Fruit fly (Drosophila melanogaster): ENCODE data around the gene Sdr.

Gene Sdr

DNA sequence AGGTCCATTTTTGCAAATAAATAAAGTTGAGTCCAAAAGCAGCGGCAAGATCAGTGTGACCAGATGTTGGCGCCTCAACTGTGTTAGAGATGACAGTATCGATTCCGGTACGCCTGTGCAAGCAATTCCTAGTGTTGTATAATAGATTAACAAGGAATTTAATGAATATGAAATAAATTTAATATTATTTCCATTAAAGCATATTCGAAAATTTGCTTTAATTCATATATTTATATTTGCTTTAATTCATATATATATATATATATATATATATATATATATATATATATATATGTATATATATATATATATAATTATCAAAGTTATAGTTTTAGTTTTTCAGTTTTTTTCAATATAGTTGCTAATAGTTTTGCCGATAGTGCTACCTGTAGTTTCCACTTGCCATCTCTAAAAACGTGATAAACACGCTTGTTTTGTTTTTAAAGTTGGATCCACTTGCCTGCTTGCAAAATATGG is 20.1 kb upstream of the Sdr start, which contains the start of the genes Nup93-2 and CG3817 (continued):
- TF ChIP-seq Ssrp (tag; optimal IDR thresholded peaks at IDR 0.05) = peak; percentile 60
- TF ChIP-seq sim (GFP tag; IDR thresholded peaks at IDR 0.05) = no peak
- TF ChIP-seq CG16779 (GFP tag; IDR thresholded peaks at IDR 0.05) = no peak
- TF ChIP-seq kay (GFP tag; optimal IDR thresholded peaks at IDR 0.05) = peak; percentile 70
- TF ChIP-seq CG12299 (tag; optimal IDR thresholded peaks at IDR 0.05) = peak; percentile 47
- no peak for TF ChIP-seq eve (GFP tag; optimal IDR thresholded peaks at IDR 0.05)
- no peak for TF ChIP-seq CG6654 (GFP tag; optimal IDR thresholded peaks at IDR 0.05)
- TF ChIP-seq sob (GFP tag; IDR thresholded peaks at IDR 0.05) = peak; percentile 89
- TF ChIP-seq CG18764 (GFP tag; optimal IDR thresholded peaks at IDR 0.05) = peak; percentile 7
- no peak for TF ChIP-seq sens-2 (GFP tag; IDR thresholded peaks at IDR 0.05)
- peak; percentile 28 for TF ChIP-seq Fer3 (tag; optimal IDR thresholded peaks at IDR 0.05)
- TF ChIP-seq aop (GFP tag; IDR thresholded peaks at IDR 0.05) = no peak
- TF ChIP-seq CG1647 (GFP tag; optimal IDR thresholded peaks at IDR 0.05) = peak; percentile 18
- peak; percentile 44 for TF ChIP-seq bcd (GFP tag; optimal IDR thresholded peaks at IDR 0.05)
- no peak for TF ChIP-seq Sin3A (optimal IDR thresholded peaks at IDR 0.05)
- peak; percentile 74 for TF ChIP-seq lab (GFP tag; optimal IDR thresholded peaks at IDR 0.05)
- TF ChIP-seq ftz-f1 (GFP tag; optimal IDR thresholded peaks at IDR 0.05) = no peak
- no peak for TF ChIP-seq CG10274 (GFP tag; optimal IDR thresholded peaks at IDR 0.05)
- TF ChIP-seq cad (GFP tag; optimal IDR thresholded peaks at IDR 0.05) = no peak
- peak; percentile 31 for TF ChIP-seq cwo (GFP tag; optimal IDR thresholded peaks at IDR 0.05)
- TF ChIP-seq hb (GFP tag; IDR thresholded peaks at IDR 0.05; ENCODE audit: partially characterized antibody) = 0 out of 3 replicates have a peak, but pooled peaks have one; percentile 52
- peak; percentile 51 for TF ChIP-seq Dad (GFP tag; optimal IDR thresholded peaks at IDR 0.05)
- TF ChIP-seq CG2129 (GFP tag; IDR thresholded peaks at IDR 0.05; ENCODE audit: partially characterized antibody) = peak; percentile 61
- TF ChIP-seq CG1832 (GFP tag; optimal IDR thresholded peaks at IDR 0.05) = no peak
- no peak for TF ChIP-seq lbe (GFP tag; optimal IDR thresholded peaks at IDR 0.05)
- TF ChIP-seq HLHmδ (GFP tag; optimal IDR thresholded peaks at IDR 0.05) = no peak
- TF ChIP-seq Dfd (GFP tag; optimal IDR thresholded peaks at IDR 0.05) = no peak
- TF ChIP-seq D19B (GFP tag; optimal IDR thresholded peaks at IDR 0.05) = peak; percentile 32
- no peak for TF ChIP-seq CG43689 (GFP tag; IDR thresholded peaks at IDR 0.05)
- no peak for TF ChIP-seq Atf6 (GFP tag; IDR thresholded peaks at IDR 0.05)
- TF ChIP-seq CG11093 (GFP tag; IDR thresholded peaks at IDR 0.05) = peak; percentile 64; the same call in 1 of the 3 replicates
- TF ChIP-seq CG18262 (tag; optimal IDR thresholded peaks at IDR 0.05) = peak; percentile 77
- TF ChIP-seq CG31441 (GFP tag; IDR thresholded peaks at IDR 0.05) = peak; percentile 77
- peak; percentile 54 for TF ChIP-seq CG8281 (tag; optimal IDR thresholded peaks at IDR 0.05)
- TF ChIP-seq CG17385 (GFP tag; optimal IDR thresholded peaks at IDR 0.05) = peak; percentile 16
- TF ChIP-seq onecut (GFP tag; IDR thresholded peaks at IDR 0.05) = no peak
- 0 out of 2 replicates have a peak, but pooled peaks have one; percentile 11 for TF ChIP-seq CG11696 (GFP tag; IDR thresholded peaks at IDR 0.05)
- no peak for TF ChIP-seq CG8478 (optimal IDR thresholded peaks at IDR 0.05)
- TF ChIP-seq B-H2 (GFP tag; optimal IDR thresholded peaks at IDR 0.05) = peak; percentile 71
- TF ChIP-seq CG10979 (tag; optimal IDR thresholded peaks at IDR 0.05) = no peak
- no peak for TF ChIP-seq run (tag; optimal IDR thresholded peaks at IDR 0.05)
- peak; percentile 67 for TF ChIP-seq Mrtf (GFP tag; IDR thresholded peaks at IDR 0.05)
- TF ChIP-seq YL-1 (GFP tag; optimal IDR thresholded peaks at IDR 0.05) = no peak
- TF ChIP-seq Mad (GFP tag; optimal IDR thresholded peaks at IDR 0.05) = no peak
- TF ChIP-seq CG12744 (GFP tag; optimal IDR thresholded peaks at IDR 0.05) = no peak
- peak; percentile 78 for TF ChIP-seq CG2712 (tag; optimal IDR thresholded peaks at IDR 0.05)
- TF ChIP-seq zen2 (GFP tag; IDR thresholded peaks at IDR 0.05; ENCODE audit: partially characterized antibody) = no peak
- TF ChIP-seq sisA (GFP tag; IDR thresholded peaks at IDR 0.05) = peak; percentile 60
- peak; percentile 19 for TF ChIP-seq fd3F (GFP tag; optimal IDR thresholded peaks at IDR 0.05)
- TF ChIP-seq Dip3 (GFP tag; optimal IDR thresholded peaks at IDR 0.05) = no peak
- peak; percentile 75 for TF ChIP-seq CG13296 (GFP tag; optimal IDR thresholded peaks at IDR 0.05)
- TF ChIP-seq tll (GFP tag; optimal IDR thresholded peaks at IDR 0.05) = no peak

Measured in whole organism, embryonic.